Fruit fly (Drosophila melanogaster): Measurements from ENCODE around the gene CG7551.

The CG7551 gene

dm6 chr3L:11414453-11414852, 43.8 kb upstream of the CG7551 start (continued):
- TF ChIP-seq Jra (GFP tag; optimal IDR thresholded peaks at IDR 0.05) (no peak), lola (GFP tag; optimal IDR thresholded peaks at IDR 0.05) (no peak), fru (GFP tag; optimal IDR thresholded peaks at IDR 0.05) (peak; percentile 48), usp (GFP tag; optimal IDR thresholded peaks at IDR 0.05) (no peak), tai (GFP tag; optimal IDR thresholded peaks at IDR 0.05) (no peak), Hr83 (GFP tag; optimal IDR thresholded peaks at IDR 0.05; ENCODE audit: poor library complexity, severe bottlenecking) (no peak), Rel (GFP tag; optimal IDR thresholded peaks at IDR 0.05) (no peak), Rel (tag; optimal IDR thresholded peaks at IDR 0.05) (no peak)

- TF ChIP-seq Vsx2 (GFP tag; optimal IDR thresholded peaks at IDR 0.05; ENCODE audit: partially characterized antibody), result no peak
- peak; percentile 31 for TF ChIP-seq CG9705 (GFP tag; optimal IDR thresholded peaks at IDR 0.05)
- TF ChIP-seq HLH106 (tag; optimal IDR thresholded peaks at IDR 0.05), result peak; percentile 60
- no peak for TF ChIP-seq Hr78 (GFP tag; optimal IDR thresholded peaks at IDR 0.05)
- TF ChIP-seq h (GFP tag; optimal IDR thresholded peaks at IDR 0.05), result peak; percentile 81
- TF ChIP-seq Sp1 (GFP tag; optimal IDR thresholded peaks at IDR 0.05), result peak; percentile 71
- peak; percentile 46 for TF ChIP-seq Hnf4 (GFP tag; optimal IDR thresholded peaks at IDR 0.05)
- TF ChIP-seq Mio (GFP tag; optimal IDR thresholded peaks at IDR 0.05), result no peak
- no peak for TF ChIP-seq GATAd (GFP tag; optimal IDR thresholded peaks at IDR 0.05)
- peak; percentile 53 for TF ChIP-seq sv (GFP tag; optimal IDR thresholded peaks at IDR 0.05)
- TF ChIP-seq Rel (GFP tag; optimal IDR thresholded peaks at IDR 0.05), result no peak
- TF ChIP-seq Rel (tag; optimal IDR thresholded peaks at IDR 0.05), result no peak
- TF ChIP-seq psq (GFP tag; optimal IDR thresholded peaks at IDR 0.05), result peak; percentile 65
- TF ChIP-seq CrebA (GFP tag; optimal IDR thresholded peaks at IDR 0.05; ENCODE audit: borderline replicate concordance), result no peak
- TF ChIP-seq OdsH (GFP tag; optimal IDR thresholded peaks at IDR 0.05), result peak; percentile 66
- TF ChIP-seq fru (GFP tag; optimal IDR thresholded peaks at IDR 0.05), result peak; percentile 69
- TF ChIP-seq brk (GFP tag; optimal IDR thresholded peaks at IDR 0.05), result peak; percentile 61
- TF ChIP-seq ey (GFP tag; optimal IDR thresholded peaks at IDR 0.05), result peak; percentile 66
- TF ChIP-seq dmrt93B (GFP tag; optimal IDR thresholded peaks at IDR 0.05), result peak; percentile 29
- peak in 1 of 2 experiments; percentile 81 for TF ChIP-seq foxo (GFP tag; optimal IDR thresholded peaks at IDR 0.05)
- TF ChIP-seq CG32264 (GFP tag; optimal IDR thresholded peaks at IDR 0.05), result no peak
- peak; percentile 37 for TF ChIP-seq br (GFP tag; optimal IDR thresholded peaks at IDR 0.05)
- peak; percentile 74 for TF ChIP-seq rgr (GFP tag; optimal IDR thresholded peaks at IDR 0.05)
Observed at dm6 chr3L:11415382-11415781, 42.9 kb upstream of the CG7551 start.

DNA sequence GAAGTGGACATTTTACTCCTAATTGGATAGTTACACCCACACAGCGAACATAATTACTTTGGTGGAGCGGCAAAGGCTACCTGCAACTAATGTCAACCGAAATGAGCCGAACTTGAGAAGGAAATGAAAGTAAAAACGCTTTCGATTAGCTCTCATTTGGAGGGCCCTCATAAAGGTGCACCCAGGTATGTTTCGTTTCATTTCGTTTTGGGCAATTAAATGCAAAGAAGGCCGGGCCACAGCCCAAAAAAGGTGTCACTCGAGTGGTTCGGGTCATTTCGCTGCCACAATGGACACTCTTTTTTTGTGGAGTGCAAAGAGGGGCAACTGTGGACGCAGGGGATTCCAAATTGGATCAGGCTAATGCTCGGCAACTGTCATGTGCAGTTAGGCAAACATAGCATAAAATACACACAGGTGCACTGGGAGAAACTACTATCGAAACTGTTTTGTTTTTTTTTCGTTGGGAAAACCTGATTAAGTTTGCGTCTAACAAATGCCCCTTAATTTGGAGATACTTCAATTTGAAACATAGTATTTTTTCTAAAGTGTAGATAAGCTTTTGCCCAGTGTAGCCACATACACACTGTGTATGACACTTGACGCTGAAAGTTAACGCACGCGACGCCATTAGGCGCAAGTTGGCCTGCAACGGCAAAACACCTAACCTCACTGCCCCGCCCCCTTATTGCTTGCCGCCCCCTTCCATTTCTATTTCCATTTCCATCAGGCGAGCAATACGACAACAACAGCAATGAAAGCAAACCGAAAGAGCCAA, 41.6 kb upstream of the CG7551 start:
- TF ChIP-seq foxo (GFP tag; optimal IDR thresholded peaks at IDR 0.05), result peak in 1 of 2 experiments; percentile 12
- TF ChIP-seq rgr (GFP tag; optimal IDR thresholded peaks at IDR 0.05), result no peak
- no peak for TF ChIP-seq Dfd (GFP tag; optimal IDR thresholded peaks at IDR 0.05)
- TF ChIP-seq sage (GFP tag; optimal IDR thresholded peaks at IDR 0.05), result no peak
- TF ChIP-seq Abd-B (GFP tag; optimal IDR thresholded peaks at IDR 0.05), result no peak
- no peak for TF ChIP-seq dsf (GFP tag; optimal IDR thresholded peaks at IDR 0.05; ENCODE audit: borderline replicate concordance)
- no peak for TF ChIP-seq GATAd (GFP tag; optimal IDR thresholded peaks at IDR 0.05)
- TF ChIP-seq CrebA (GFP tag; optimal IDR thresholded peaks at IDR 0.05; ENCODE audit: borderline replicate concordance), result no peak
- TF ChIP-seq brk (GFP tag; optimal IDR thresholded peaks at IDR 0.05), result no peak
- peak; percentile 72 for TF ChIP-seq sv (GFP tag; optimal IDR thresholded peaks at IDR 0.05)
- TF ChIP-seq dl (GFP tag; optimal IDR thresholded peaks at IDR 0.05; ENCODE audit: insufficient read depth in 1 of 2, partially characterized antibody in 2 of 2), result no peak
- TF ChIP-seq psq (GFP tag; optimal IDR thresholded peaks at IDR 0.05), result no peak
- TF ChIP-seq fru (GFP tag; optimal IDR thresholded peaks at IDR 0.05), result no peak

All from whole organism, wandering third instar larva.